Worm (Caenorhabditis elegans): ENCODE measurements around the gene ztf-8.
A peak's percentile ranks its signal among the peaks of the same experiment; 100 is the strongest.

ce11 chrIII:5318610-5319009 lies 45.3 kb upstream of the ztf-8 start:
- TF ChIP-seq mdl-1 (tag; optimal IDR thresholded peaks at IDR 0.05) (peak in 1 of 2 experiments; percentile 21), fos-1 (tag; optimal IDR thresholded peaks at IDR 0.05) (no peak), unc-62 (GFP tag; optimal IDR thresholded peaks at IDR 0.05) (no peak), lin-13 (GFP tag; optimal IDR thresholded peaks at IDR 0.05) (no peak), zag-1 (tag; optimal IDR thresholded peaks at IDR 0.05) (no peak), nhr-77 (tag; optimal IDR thresholded peaks at IDR 0.05) (no peak), nhr-84 (tag; optimal IDR thresholded peaks at IDR 0.05) (no peak), sup-37 (GFP tag; optimal IDR thresholded peaks at IDR 0.05) (no peak), nhr-12 (tag; optimal IDR thresholded peaks at IDR 0.05) (no peak), ztf-4 (tag; optimal IDR thresholded peaks at IDR 0.05) (no peak), sptf-1 (tag; optimal IDR thresholded peaks at IDR 0.05) (no peak), pqm-1 (tag; optimal IDR thresholded peaks at IDR 0.05) (no peak), skn-1 (tag; optimal IDR thresholded peaks at IDR 0.05) (no peak), nhr-47 (tag; optimal IDR thresholded peaks at IDR 0.05) (no peak)
